Worm (Caenorhabditis elegans) whole organism, L2 larva: Measurements from ENCODE around the gene K10D11.2.

ENCODE experiments used
- ZK546.5 ChIP-seq: sonication (generic microtip); optimal IDR thresholded peaks from 2 replicates; lab custom pipeline; 2017; ENCODE audit warnings: missing biosample characterization, missing genetic modification characterization
- ama-1 ChIP-seq: fragments of 150-350 bp; optimal IDR thresholded peaks from 2 replicates; lab custom pipeline; 2018; ENCODE audit warnings: inconsistent platforms
- egl-27 ChIP-seq: sonication (generic microtip); optimal IDR thresholded peaks from 3 replicates; lab custom pipeline; 2017; ENCODE audit warnings: missing biosample characterization, missing genetic modification reagents, missing genetic modification characterization
- elt-1 ChIP-seq: fragments of 150-350 bp; optimal IDR thresholded peaks from 2 replicates; lab custom pipeline; 2014; ENCODE audit warnings: missing biosample characterization, missing genetic modification characterization
- lin-13 ChIP-seq: fragments of 150-350 bp; optimal IDR thresholded peaks from 2 replicates; lab custom pipeline; 2014; ENCODE audit warnings: missing biosample characterization, missing genetic modification reagents, missing genetic modification characterization
- lsy-2 ChIP-seq, 2 experiments: fragments of 150-350 bp in 1 of 2; sonication (generic microtip) in 1 of 2; optimal IDR thresholded peaks; 2 replicates each; lab custom pipeline; 2014 to 2017; ENCODE audit warnings: missing biosample characterization in 2 of 2, missing genetic modification characterization in 2 of 2
- nhr-11 ChIP-seq: fragments of 150-350 bp; optimal IDR thresholded peaks from 2 replicates; lab custom pipeline; 2014; ENCODE audit warnings: missing biosample characterization, missing genetic modification characterization
- nhr-12 ChIP-seq: fragments of 150-350 bp; optimal IDR thresholded peaks from 2 replicates; lab custom pipeline; 2014; ENCODE audit warnings: missing biosample characterization, missing genetic modification characterization
- nhr-21 ChIP-seq: fragments of 150-350 bp; optimal IDR thresholded peaks from 2 replicates; lab custom pipeline; 2014; ENCODE audit warnings: missing biosample characterization, missing genetic modification characterization
- nhr-6 ChIP-seq: fragments of 150-350 bp; optimal IDR thresholded peaks from 2 replicates; lab custom pipeline; 2014; ENCODE audit warnings: missing biosample characterization, missing genetic modification characterization
- nhr-77 ChIP-seq: fragments of 150-350 bp; optimal IDR thresholded peaks from 2 replicates; lab custom pipeline; 2014; ENCODE audit warnings: missing biosample characterization, missing genetic modification characterization
- snpc-4 ChIP-seq: fragments of 150-350 bp; optimal IDR thresholded peaks from 2 replicates; lab custom pipeline; 2014; ENCODE audit warnings: missing biosample characterization, missing genetic modification characterization
- unc-39 ChIP-seq: fragments of 150-350 bp; optimal IDR thresholded peaks from 2 replicates; lab custom pipeline; 2014; ENCODE audit warnings: missing biosample characterization, missing genetic modification characterization
- unc-62 ChIP-seq: fragments of 150-350 bp; optimal IDR thresholded peaks from 2 replicates; lab custom pipeline; 2014; ENCODE audit warnings: missing biosample characterization, missing genetic modification reagents, missing genetic modification characterization

DNA sequence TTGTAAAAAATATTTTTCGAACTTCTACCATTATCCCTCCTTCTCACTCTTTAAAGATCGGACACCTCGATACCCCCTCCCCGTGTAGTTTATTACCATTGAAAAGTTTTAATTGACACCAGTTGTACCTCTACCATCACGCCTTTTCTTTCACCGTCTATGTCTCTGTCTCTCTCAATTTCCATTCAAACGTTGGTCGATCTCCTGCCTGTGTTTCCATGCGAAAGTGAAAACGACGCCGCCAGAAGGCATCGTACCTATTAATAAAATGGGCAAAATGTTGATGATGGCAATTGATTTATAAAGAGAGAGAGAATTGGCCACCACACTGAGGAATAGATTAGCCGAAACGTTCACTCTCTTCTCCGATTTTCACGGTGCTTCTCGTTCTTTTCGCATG, 34.4 kb downstream of the K10D11.2 start:
- TF ChIP-seq nhr-6 (tag; lab: Kevin White, UChicago) (no peak), snpc-4 (no peak), ZK546.5 (tag; lab: Kevin White, UChicago) (no peak), egl-27 (no peak), nhr-77 (tag; lab: Kevin White, UChicago) (no peak), lin-13 (GFP tag; lab: Kevin White, UChicago) (no peak), ama-1 (lab: Kevin White, UChicago) (no peak), nhr-21 (tag; lab: Kevin White, UChicago) (no peak), lsy-2 (tag; optimal IDR thresholded peaks at IDR 0.05; lab: Kevin White, UChicago) (no peak), nhr-12 (no peak), unc-62 (GFP tag; lab: Kevin White, UChicago) (no peak), elt-1 (tag; lab: Kevin White, UChicago) (no peak), nhr-11 (no peak), unc-39 (tag; lab: Kevin White, UChicago) (no peak)
